Fruit fly (Drosophila melanogaster): ENCODE measurements around the gene Hcs.

dm6 chr3R:5527563-5527962, 52.9 kb downstream of the Hcs start:
- TF ChIP-seq Antp (GFP tag; optimal IDR thresholded peaks at IDR 0.05) (no peak), insv (GFP tag; optimal IDR thresholded peaks at IDR 0.05) (no peak), exex (tag; optimal IDR thresholded peaks at IDR 0.05) (no peak), Hsf (GFP tag; optimal IDR thresholded peaks at IDR 0.05) (no peak), da (GFP tag; optimal IDR thresholded peaks at IDR 0.05) (no peak), CG1024 (GFP tag; IDR thresholded peaks at IDR 0.05) (no peak)

All from whole organism, embryonic.